Fruit fly (Drosophila melanogaster) whole organism, wandering third instar larva: Measurements from ENCODE around the gene CG17782.

Experiments
- Abd-B ChIP-seq: fragments of >200 bp; optimal IDR thresholded peaks from 2 replicates; lab custom pipeline; 2017; ENCODE audit warnings: missing biosample characterization, missing genetic modification characterization
- CG32264 ChIP-seq: fragments of 200-800 bp; sonication (Bioruptor generic); optimal IDR thresholded peaks from 2 replicates; lab custom pipeline; 2016; ENCODE audit warnings: missing biosample characterization, missing genetic modification characterization
- CrebA ChIP-seq: fragments of 200-800 bp; sonication (Bioruptor generic); optimal IDR thresholded peaks from 2 replicates; lab custom pipeline; 2016; ENCODE audit warnings: missing biosample characterization, mild to moderate bottlenecking, missing genetic modification characterization, borderline replicate concordance
- Dfd ChIP-seq: fragments of >200 bp; optimal IDR thresholded peaks from 2 replicates; lab custom pipeline; 2017; ENCODE audit warnings: missing biosample characterization, missing genetic modification characterization
- Hnf4 ChIP-seq: fragments of 200-800 bp; sonication (Bioruptor generic); optimal IDR thresholded peaks from 2 replicates; lab custom pipeline; 2016; ENCODE audit warnings: missing biosample characterization, mild to moderate bottlenecking, missing genetic modification characterization
- Hr78 ChIP-seq: fragments of >200 bp; optimal IDR thresholded peaks from 2 replicates; lab custom pipeline; 2017; ENCODE audit warnings: missing biosample characterization, missing genetic modification characterization
- Hr83 ChIP-seq: fragments of 200-300 bp; sonication (Bioruptor generic); optimal IDR thresholded peaks from 2 replicates; lab custom pipeline; 2016; ENCODE audit warnings: missing biosample characterization, mild to moderate bottlenecking, missing genetic modification characterization, moderate library complexity; ENCODE audit not compliant: poor library complexity, severe bottlenecking
- Jra ChIP-seq: sonication (Bioruptor generic); optimal IDR thresholded peaks from 2 replicates; lab custom pipeline; 2016; ENCODE audit warnings: missing biosample characterization, missing genetic modification characterization
- Mio ChIP-seq: sonication (Bioruptor generic); optimal IDR thresholded peaks from 2 replicates; lab custom pipeline; 2016; ENCODE audit warnings: missing biosample characterization, missing genetic modification characterization
- Myc ChIP-seq: fragments of >200 bp; optimal IDR thresholded peaks from 2 replicates; lab custom pipeline; 2017
- N ChIP-seq: fragments of >200 bp; optimal IDR thresholded peaks from 2 replicates; lab custom pipeline; 2018; ENCODE audit warnings: missing biosample characterization, missing external identifiers, missing genetic modification characterization
- OdsH ChIP-seq: fragments of 200-800 bp; sonication (Bioruptor generic); optimal IDR thresholded peaks from 2 replicates; lab custom pipeline; 2016; ENCODE audit warnings: missing biosample characterization, mild to moderate bottlenecking, missing genetic modification characterization
- Sp1 ChIP-seq: fragments of 200-800 bp; sonication (Bioruptor generic); optimal IDR thresholded peaks from 3 replicates; lab custom pipeline; 2019; ENCODE audit warnings: missing biosample characterization, mild to moderate bottlenecking, missing genetic modification characterization, moderate library complexity
- Vsx2 ChIP-seq: fragments of 200-300, 225-300 bp; sonication (Bioruptor generic); optimal IDR thresholded peaks from 2 replicates; lab custom pipeline; 2018; ENCODE audit warnings: missing biosample characterization, missing genetic modification characterization; ENCODE audit not compliant: partially characterized antibody
- br ChIP-seq: fragments of 200-800 bp; sonication (Bioruptor generic); optimal IDR thresholded peaks from 2 replicates; lab custom pipeline; 2016; ENCODE audit warnings: missing biosample characterization, missing genetic modification characterization
- brk ChIP-seq: fragments of 200-800 bp; sonication (Bioruptor generic); optimal IDR thresholded peaks from 2 replicates; lab custom pipeline; 2016; ENCODE audit warnings: missing biosample characterization, mild to moderate bottlenecking, missing genetic modification characterization
- dl ChIP-seq, 2 experiments: fragments of 175-275, 200-275 bp in 1 of 2; fragments of 200-275 bp in 1 of 2; sonication (Bioruptor generic); optimal IDR thresholded peaks; lab custom pipeline; 2018; ENCODE audit warnings: mild to moderate bottlenecking in 2 of 2, missing biosample characterization in 2 of 2, missing genetic modification characterization in 2 of 2, moderate library complexity in 2 of 2; ENCODE audit not compliant: partially characterized antibody in 2 of 2, insufficient read depth in 1 of 2
- dsf ChIP-seq: sonication (Bioruptor generic); optimal IDR thresholded peaks from 2 replicates; lab custom pipeline; 2016; ENCODE audit warnings: missing biosample characterization, missing genetic modification characterization, borderline replicate concordance
- ey ChIP-seq: fragments of 200-800 bp; sonication (Bioruptor generic); optimal IDR thresholded peaks from 2 replicates; lab custom pipeline; 2016; ENCODE audit warnings: missing biosample characterization, missing genetic modification characterization
- foxo ChIP-seq, 2 experiments: fragments of 200-800 bp; sonication (Bioruptor generic); optimal IDR thresholded peaks; 2 replicates in 1 of 2; 3 replicates in 1 of 2; lab custom pipeline; 2016 to 2017; ENCODE audit warnings: missing biosample characterization in 2 of 2, missing genetic modification characterization in 2 of 2
- h ChIP-seq: fragments of 200-800 bp; sonication (Bioruptor generic); optimal IDR thresholded peaks from 3 replicates; lab custom pipeline; 2016; ENCODE audit warnings: missing biosample characterization, mild to moderate bottlenecking, missing genetic modification characterization
- lola ChIP-seq: fragments of >200 bp; optimal IDR thresholded peaks from 2 replicates; lab custom pipeline; 2017; ENCODE audit warnings: missing biosample characterization, missing genetic modification characterization
- pan ChIP-seq: fragments of >200 bp; optimal IDR thresholded peaks from 2 replicates; lab custom pipeline; 2017
- rgr ChIP-seq: fragments of 200-800 bp; sonication (Bioruptor generic); optimal IDR thresholded peaks from 3 replicates; lab custom pipeline; 2016; ENCODE audit warnings: missing biosample characterization, mild to moderate bottlenecking, missing genetic modification characterization
- sage ChIP-seq: fragments of 200-800 bp; sonication (Bioruptor generic); optimal IDR thresholded peaks from 2 replicates; lab custom pipeline; 2016; ENCODE audit warnings: missing biosample characterization, mild to moderate bottlenecking, missing genetic modification characterization
- sv ChIP-seq: fragments of 200-800 bp; sonication (Bioruptor generic); optimal IDR thresholded peaks from 3 replicates; lab custom pipeline; 2016; ENCODE audit warnings: missing biosample characterization, missing genetic modification characterization
- tai ChIP-seq: sonication (Bioruptor generic); optimal IDR thresholded peaks from 2 replicates; lab custom pipeline; 2016; ENCODE audit warnings: missing biosample characterization, missing genetic modification characterization
- usp ChIP-seq: fragments of >200 bp; optimal IDR thresholded peaks from 2 replicates; lab custom pipeline; 2017; ENCODE audit warnings: missing biosample characterization, missing genetic modification characterization
- woc ChIP-seq: sonication (Bioruptor generic); optimal IDR thresholded peaks from 2 replicates; lab custom pipeline; 2016; ENCODE audit warnings: missing biosample characterization, mild to moderate bottlenecking, missing genetic modification characterization

The CG17782 gene

dm6 chr3R:24376565-24376964 is 4.0 kb upstream of the CG17782 start, which contains the start of gene CG33342:
Gene CG33342, plus strand, starts transcription at chr3R:24376865.
- TF ChIP-seq ey (GFP tag; lab: Kevin White, UChicago) = no peak
- TF ChIP-seq, all 38 proteins: peak for 0

DNA sequence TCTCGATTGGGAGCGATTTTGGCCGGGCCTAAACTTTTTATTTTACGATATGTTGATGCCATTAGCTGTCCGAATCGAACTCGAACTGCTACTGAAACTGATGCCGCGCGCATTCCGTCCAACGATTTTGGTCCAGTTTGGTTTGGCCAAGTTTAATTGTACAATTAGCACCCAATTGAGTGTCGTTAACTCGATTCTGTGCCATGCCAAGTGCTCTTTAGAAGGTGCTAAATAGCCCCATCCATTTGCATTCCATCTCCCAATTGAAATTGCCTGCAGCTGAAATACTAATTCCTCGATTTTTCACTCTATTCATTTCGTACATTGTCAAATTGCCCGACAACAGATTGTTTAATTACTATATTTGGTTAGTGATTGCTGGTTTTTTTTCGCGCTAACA is 3.0 kb upstream of the CG17782 start, which contains the start of gene CG17781:
CG17781 (minus strand) TSS at position 101 of the 400 bp plus-strand sequence.
- no peak for TF ChIP-seq OdsH
- TF ChIP-seq dl (GFP tag; optimal IDR thresholded peaks at IDR 0.05; lab: Kevin White, UChicago; ENCODE audit: insufficient read depth in 1 of 2, partially characterized antibody in 2 of 2) = no peak
- no peak for TF ChIP-seq Hr78 (GFP tag; lab: Kevin White, UChicago)
- TF ChIP-seq foxo (GFP tag; optimal IDR thresholded peaks at IDR 0.05; lab: Kevin White, UChicago) = no peak
- no peak for TF ChIP-seq Hnf4 (GFP tag; lab: Kevin White, UChicago)

DNA sequence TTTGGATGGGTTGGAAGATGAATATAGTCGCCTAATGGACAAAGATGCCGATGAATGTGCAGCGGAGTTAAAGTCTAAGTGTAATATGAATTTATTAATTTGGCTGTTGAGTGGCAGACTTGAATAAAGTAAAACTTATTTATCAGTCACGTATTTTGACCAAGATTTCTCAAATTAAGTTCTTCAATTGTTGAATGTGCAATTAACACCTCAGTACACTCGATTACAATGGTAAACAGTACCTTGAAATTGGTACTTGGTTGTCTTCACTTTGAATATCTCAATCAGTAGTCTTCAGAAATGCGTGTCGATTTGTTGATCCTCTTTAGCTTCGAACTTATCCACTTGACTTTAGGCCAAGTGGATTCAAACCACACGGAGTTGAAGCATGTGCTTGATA is 3.3 kb downstream of the CG17782 start, which contains the start of gene CG13614:
CG13614 (plus strand) TSS at position 301 of the 400 bp plus-strand sequence.
- TF ChIP-seq CG32264 (GFP tag; lab: Kevin White, UChicago) (no peak), Hr83 (GFP tag; lab: Kevin White, UChicago) (no peak), rgr (GFP tag; lab: Kevin White, UChicago) (no peak), Hr78 (GFP tag; lab: Kevin White, UChicago) (no peak), Myc (lab: Kevin White, UChicago) (no peak), woc (no peak), N (GFP tag; lab: Kevin White, UChicago) (no peak), sage (GFP tag; lab: Kevin White, UChicago) (no peak), sv (GFP tag; lab: Kevin White, UChicago) (no peak), Vsx2 (no peak), Sp1 (GFP tag; lab: Kevin White, UChicago) (no peak), lola (GFP tag; lab: Kevin White, UChicago) (no peak)

DNA sequence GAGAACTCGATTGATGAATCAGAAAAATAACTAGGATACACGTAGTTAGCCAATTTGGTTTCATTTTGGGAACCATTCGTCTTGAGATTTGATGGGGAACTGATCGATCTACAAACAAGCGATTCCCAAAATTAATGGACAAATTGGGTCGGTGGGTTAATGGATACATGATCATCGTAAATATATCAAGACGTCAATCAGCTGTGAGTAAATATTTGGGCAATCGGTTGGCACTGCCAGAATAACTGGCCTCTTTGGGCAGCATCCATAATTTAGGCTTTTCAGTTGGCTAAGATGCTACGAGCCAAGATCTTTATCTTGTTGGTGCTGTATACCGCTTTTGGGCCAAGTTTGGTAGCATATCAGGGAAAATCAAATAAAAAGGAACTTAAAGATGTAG is 4.5 kb downstream of the CG17782 start, which contains the start of the genes CG42812 and CG33341:
CG42812 (minus strand) TSS at position 101 of the 400 bp plus-strand sequence.
CG33341 (plus strand) TSS at position 295 of the 400 bp plus-strand sequence.
- TF ChIP-seq tai (GFP tag; lab: Kevin White, UChicago) = no peak
- no peak for TF ChIP-seq dl (GFP tag; optimal IDR thresholded peaks at IDR 0.05; lab: Kevin White, UChicago; ENCODE audit: insufficient read depth in 1 of 2, partially characterized antibody in 2 of 2)
- TF ChIP-seq CG32264 (GFP tag; lab: Kevin White, UChicago) = no peak
- no peak for TF ChIP-seq rgr (GFP tag; lab: Kevin White, UChicago)
- TF ChIP-seq dsf (GFP tag; lab: Kevin White, UChicago) = no peak
- TF ChIP-seq sage (GFP tag; lab: Kevin White, UChicago) = no peak
- TF ChIP-seq OdsH = no peak
- no peak for TF ChIP-seq Hr78 (GFP tag; lab: Kevin White, UChicago)
- TF ChIP-seq N (GFP tag; lab: Kevin White, UChicago) = no peak
- TF ChIP-seq Dfd = no peak
- TF ChIP-seq Sp1 (GFP tag; lab: Kevin White, UChicago) = no peak
- no peak for TF ChIP-seq Abd-B
- TF ChIP-seq Jra = no peak
- TF ChIP-seq brk (GFP tag; lab: Kevin White, UChicago) = no peak
- no peak for TF ChIP-seq woc
- no peak for TF ChIP-seq usp (GFP tag; lab: Kevin White, UChicago)
- TF ChIP-seq Mio (GFP tag; lab: Kevin White, UChicago) = no peak
- TF ChIP-seq pan (lab: Kevin White, UChicago) = no peak
- no peak for TF ChIP-seq br (GFP tag; lab: Kevin White, UChicago)
- no peak for TF ChIP-seq Hnf4 (GFP tag; lab: Kevin White, UChicago)

dm6 chr3R:24367120-24367519 is 5.4 kb downstream of the CG17782 start, which contains the start of gene CG42811:
Gene CG42811, minus strand, starts transcription at chr3R:24367220.
- TF ChIP-seq Vsx2 (no peak), dl (GFP tag; optimal IDR thresholded peaks at IDR 0.05; lab: Kevin White, UChicago; ENCODE audit: insufficient read depth in 1 of 2, partially characterized antibody in 2 of 2) (no peak), ey (GFP tag; lab: Kevin White, UChicago) (no peak), CrebA (GFP tag; lab: Kevin White, UChicago) (no peak), OdsH (no peak), Jra (no peak), pan (lab: Kevin White, UChicago) (no peak), Hr78 (GFP tag; lab: Kevin White, UChicago) (no peak), h (GFP tag; lab: Kevin White, UChicago) (no peak)
- TF ChIP-seq, all 38 proteins: peak for 0
